Worm (Caenorhabditis elegans) whole organism, L2 larva: Measurements from ENCODE around the gene ubc-6.

ENCODE experiments used
- ZK546.5 ChIP-seq: sonication (generic microtip); optimal IDR thresholded peaks from 2 replicates; lab custom pipeline; 2017; ENCODE audit warnings: missing biosample characterization, missing genetic modification characterization
- mdl-1 ChIP-seq, 2 experiments: fragments of 150-350 bp in 1 of 2; sonication (generic microtip) in 1 of 2; optimal IDR thresholded peaks; 2 replicates each; lab custom pipeline; 2017; ENCODE audit warnings: missing biosample characterization in 2 of 2, missing genetic modification characterization in 2 of 2
- unc-62 ChIP-seq: fragments of 150-350 bp; optimal IDR thresholded peaks from 2 replicates; lab custom pipeline; 2014; ENCODE audit warnings: missing biosample characterization, missing genetic modification reagents, missing genetic modification characterization
- ztf-11 ChIP-seq: sonication (generic microtip); optimal IDR thresholded peaks from 2 replicates; lab custom pipeline; 2017; ENCODE audit warnings: missing biosample characterization, missing genetic modification characterization

DNA sequence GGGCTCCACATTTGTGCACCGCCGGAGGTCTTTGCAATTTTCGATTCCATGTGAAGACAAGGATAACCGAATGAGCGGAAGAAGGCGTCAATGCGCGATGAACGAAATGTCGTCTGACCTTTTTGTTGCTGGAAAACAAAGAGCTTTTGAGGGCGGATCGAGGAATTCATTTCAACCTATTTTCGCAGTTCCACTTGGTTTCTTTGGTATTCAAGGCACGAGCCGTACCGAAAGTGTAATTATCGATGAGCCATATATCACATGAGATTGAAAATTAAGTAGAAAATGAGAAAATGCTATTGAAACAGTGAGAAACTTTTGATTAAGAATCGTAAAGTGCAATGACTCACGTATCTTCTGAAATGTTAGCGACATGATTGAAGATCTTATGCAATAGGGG lies 40.2 kb downstream of the ubc-6 start, which contains the start of gene glb-9:
- TF ChIP-seq ZK546.5, result no peak
- TF ChIP-seq unc-62, result no peak
- TF ChIP-seq mdl-1 (tag; optimal IDR thresholded peaks at IDR 0.05; lab: Kevin White, UChicago), result no peak
- no peak for TF ChIP-seq ztf-11 (tag; lab: Kevin White, UChicago)
